Worm (Caenorhabditis elegans) whole organism, young adult: Measurements from ENCODE around the gene T10D4.11.

Experiments used
- C06A6.2 ChIP-seq: fragments of 200-800 bp; sonication (Bioruptor generic); conservative IDR thresholded peaks from 2 replicates; pipeline ENCODE4 v1.3.6; 2022; ENCODE audit warnings: missing genetic modification characterization, missing compliant biosample characterization
- F37B4.10 ChIP-seq: fragments of 200-800 bp; sonication (Bioruptor generic); IDR thresholded peaks from 2 replicates; pipeline ENCODE4 v1.3.6; 2022; ENCODE audit warnings: missing genetic modification characterization, missing compliant biosample characterization
- F39B2.1 ChIP-seq: fragments of 200-800 bp; sonication (Bioruptor generic); IDR thresholded peaks from 2 replicates; pipeline ENCODE4 v1.3.6; 2022; ENCODE audit warnings: missing genetic modification reagents, missing genetic modification characterization, missing compliant biosample characterization
- F52B5.7 ChIP-seq: sonication (generic microtip); optimal IDR thresholded peaks from 2 replicates; lab custom pipeline; 2016; ENCODE audit warnings: mild to moderate bottlenecking, missing genetic modification characterization, missing compliant biosample characterization
- F55B11.4 ChIP-seq: sonication (generic microtip); optimal IDR thresholded peaks from 2 replicates; lab custom pipeline; 2016; ENCODE audit warnings: missing compliant biosample characterization, missing genetic modification characterization, borderline replicate concordance; ENCODE audit not compliant: insufficient read depth
- K12H6.12 ChIP-seq: fragments of 200-800 bp; sonication (Bioruptor generic); optimal IDR thresholded peaks from 2 replicates; lab custom pipeline; 2018; ENCODE audit warnings: mild to moderate bottlenecking, missing genetic modification characterization, missing compliant biosample characterization
- T26A5.8 ChIP-seq: sonication (generic microtip); optimal IDR thresholded peaks from 2 replicates; lab custom pipeline; 2016; ENCODE audit warnings: missing genetic modification characterization, missing compliant biosample characterization
- Y53G8AR.9 ChIP-seq: fragments of 200-800 bp; sonication (Bioruptor generic); conservative IDR thresholded peaks from 2 replicates; pipeline ENCODE4 v1.3.6; 2022; ENCODE audit warnings: missing genetic modification reagents, missing genetic modification characterization, missing compliant biosample characterization
- Y95B8A.8 ChIP-seq: fragments of 200-800 bp; sonication (Bioruptor generic); IDR thresholded peaks from 2 replicates; pipeline ENCODE4 v1.3.6; 2022; ENCODE audit warnings: missing genetic modification reagents, missing genetic modification characterization, missing compliant biosample characterization
- akir-1 ChIP-seq: fragments of 200-800 bp; sonication (Bioruptor generic); optimal IDR thresholded peaks from 2 replicates; lab custom pipeline; 2018; ENCODE audit warnings: mild to moderate bottlenecking, missing genetic modification characterization, moderate library complexity, missing compliant biosample characterization
- aptf-2 ChIP-seq: fragments of 200-800 bp; sonication (Bioruptor generic); conservative IDR thresholded peaks from 2 replicates; pipeline ENCODE4 v1.3.6; 2022; ENCODE audit warnings: missing genetic modification reagents, missing genetic modification characterization, missing compliant biosample characterization
- aptf-3 ChIP-seq: fragments of 200-800 bp; sonication (Bioruptor generic); IDR thresholded peaks from 2 replicates; pipeline ENCODE4 v1.3.6; 2022; ENCODE audit warnings: missing genetic modification characterization, missing compliant biosample characterization
- athp-1 ChIP-seq: sonication (generic microtip); optimal IDR thresholded peaks from 2 replicates; lab custom pipeline; 2017; ENCODE audit warnings: mild to moderate bottlenecking, missing genetic modification characterization, missing compliant biosample characterization
- attf-5 ChIP-seq: fragments of 200-800 bp; sonication (Bioruptor generic); optimal IDR thresholded peaks from 2 replicates; lab custom pipeline; 2018; ENCODE audit warnings: mild to moderate bottlenecking, missing genetic modification characterization, missing compliant biosample characterization
- cebp-1 ChIP-seq, 2 experiments: fragments of 200-800 bp in 1 of 2; sonication (Bioruptor generic) in 1 of 2; sonication (generic microtip) in 1 of 2; IDR thresholded peaks in 1 of 2; optimal IDR thresholded peaks in 1 of 2; 2 replicates each; pipeline versions ENCODE4 v1.3.6 to Lab custom; 2017 to 2022; ENCODE audit warnings: missing compliant biosample characterization in 2 of 2, missing genetic modification characterization in 2 of 2, mild to moderate bottlenecking in 1 of 2, missing genetic modification reagents in 1 of 2, moderate library complexity in 1 of 2
- ceh-40 ChIP-seq: fragments of 200-800 bp; sonication (Bioruptor generic); IDR thresholded peaks from 2 replicates; pipeline ENCODE4 v1.3.6; 2022; ENCODE audit warnings: missing genetic modification characterization, missing compliant biosample characterization
- ceh-58 ChIP-seq: fragments of 200-800 bp; sonication (Bioruptor generic); IDR thresholded peaks from 2 replicates; pipeline ENCODE4 v1.3.6; 2022; ENCODE audit warnings: missing genetic modification characterization, missing compliant biosample characterization
- ceh-91 ChIP-seq: fragments of 200-800 bp; sonication (Bioruptor generic); IDR thresholded peaks from 2 replicates; pipeline ENCODE4 v1.3.6; 2022; ENCODE audit warnings: missing genetic modification reagents, missing genetic modification characterization, missing compliant biosample characterization
- efl-1 ChIP-seq: fragments of 150-350 bp; optimal IDR thresholded peaks from 2 replicates; lab custom pipeline; 2014; ENCODE audit warnings: missing biosample characterization, missing genetic modification reagents, missing genetic modification characterization
- egrh-3 ChIP-seq: fragments of 200-800 bp; sonication (Bioruptor generic); IDR thresholded peaks from 2 replicates; pipeline ENCODE4 v1.3.6; 2022; ENCODE audit warnings: missing genetic modification reagents, missing genetic modification characterization, missing compliant biosample characterization
- hmg-1.2 ChIP-seq: fragments of 200-800 bp; sonication (Bioruptor generic); IDR thresholded peaks from 2 replicates; pipeline ENCODE4 v1.3.6; 2022; ENCODE audit warnings: missing genetic modification reagents, missing genetic modification characterization, missing compliant biosample characterization
- hrde-1 ChIP-seq: sonication (generic microtip); optimal IDR thresholded peaks from 2 replicates; lab custom pipeline; 2016; ENCODE audit warnings: missing genetic modification characterization, mild to moderate bottlenecking, missing compliant biosample characterization, moderate library complexity, missing genotype, missing genetic modification reagents, borderline replicate concordance
- hsf-1 ChIP-seq: fragments of 200-800 bp; sonication (Bioruptor generic); IDR thresholded peaks from 2 replicates; pipeline ENCODE4 v1.3.6; 2022; ENCODE audit warnings: missing genetic modification reagents, missing genetic modification characterization, missing compliant biosample characterization
- let-526 ChIP-seq: fragments of 200-800 bp; sonication (Bioruptor generic); IDR thresholded peaks from 2 replicates; pipeline ENCODE4 v1.3.6; 2022; ENCODE audit warnings: missing genetic modification reagents, missing genetic modification characterization, missing compliant biosample characterization
- lir-1 ChIP-seq: fragments of 200-800 bp; sonication (Bioruptor generic); conservative IDR thresholded peaks from 2 replicates; pipeline ENCODE4 v1.3.6; 2022; ENCODE audit warnings: missing genetic modification reagents, missing genetic modification characterization, missing compliant biosample characterization
- lsl-1 ChIP-seq: fragments of 200-800 bp; sonication (Bioruptor generic); optimal IDR thresholded peaks from 2 replicates; lab custom pipeline; 2018; ENCODE audit warnings: mild to moderate bottlenecking, missing genetic modification characterization, moderate library complexity, missing compliant biosample characterization
- madf-3 ChIP-seq: fragments of 200-800 bp; sonication (Bioruptor generic); IDR thresholded peaks from 2 replicates; pipeline ENCODE4 v1.3.6; 2022; ENCODE audit warnings: missing genetic modification reagents, missing genetic modification characterization, missing compliant biosample characterization
- nfya-2 ChIP-seq: fragments of 200-800 bp; sonication (Bioruptor generic); IDR thresholded peaks from 2 replicates; pipeline ENCODE4 v1.3.6; 2022; ENCODE audit warnings: missing genetic modification reagents, missing genetic modification characterization, missing compliant biosample characterization
- nfyb-1 ChIP-seq: fragments of 200-800 bp; sonication (Bioruptor generic); IDR thresholded peaks from 2 replicates; pipeline ENCODE4 v1.3.6; 2022; ENCODE audit warnings: missing genetic modification reagents, missing genetic modification characterization, missing compliant biosample characterization
- nhr-80 ChIP-seq: sonication (generic microtip); optimal IDR thresholded peaks from 2 replicates; lab custom pipeline; 2016; ENCODE audit warnings: missing genetic modification characterization, missing compliant biosample characterization
- pha-4 ChIP-seq: fragments of 150-350 bp; sonication (generic microtip); optimal IDR thresholded peaks from 2 replicates; lab custom pipeline; 2014; ENCODE audit warnings: missing biosample characterization, missing genetic modification reagents, missing genetic modification characterization
- sdz-38 ChIP-seq: sonication (generic microtip); optimal IDR thresholded peaks from 2 replicates; lab custom pipeline; 2016; ENCODE audit warnings: missing genotype, missing genetic modification characterization, missing compliant biosample characterization
- snpc-3.4 ChIP-seq: sonication (generic microtip); optimal IDR thresholded peaks from 2 replicates; lab custom pipeline; 2017; ENCODE audit warnings: missing genetic modification characterization, mild to moderate bottlenecking, missing compliant biosample characterization, antibody characterized with exemption, moderate library complexity, missing genotype, missing genetic modification reagents
- somi-1 ChIP-seq: fragments of 200-800 bp; sonication (Bioruptor generic); optimal IDR thresholded peaks from 2 replicates; lab custom pipeline; 2018; ENCODE audit warnings: mild to moderate bottlenecking, missing genetic modification characterization, missing compliant biosample characterization
- tlf-1 ChIP-seq: fragments of 200-800 bp; sonication (Bioruptor generic); optimal IDR thresholded peaks from 2 replicates; lab custom pipeline; 2018; ENCODE audit warnings: mild to moderate bottlenecking, missing genetic modification characterization, missing compliant biosample characterization
- unc-130 ChIP-seq: sonication (generic microtip); optimal IDR thresholded peaks from 2 replicates; lab custom pipeline; 2016; ENCODE audit warnings: missing genetic modification reagents, missing genetic modification characterization, missing compliant biosample characterization
- zfh-2 ChIP-seq: fragments of 200-800 bp; sonication (Bioruptor generic); conservative IDR thresholded peaks from 2 replicates; pipeline ENCODE4 v1.3.6; 2022; ENCODE audit warnings: missing genetic modification reagents, missing genetic modification characterization, missing compliant biosample characterization
- zim-3 ChIP-seq: sonication (generic microtip); optimal IDR thresholded peaks from 2 replicates; lab custom pipeline; 2017; ENCODE audit warnings: mild to moderate bottlenecking, missing genetic modification characterization, moderate library complexity, missing compliant biosample characterization
- ztf-18 ChIP-seq: sonication (generic microtip); optimal IDR thresholded peaks from 2 replicates; lab custom pipeline; 2016; ENCODE audit warnings: missing genotype, mild to moderate bottlenecking, missing genetic modification characterization, missing compliant biosample characterization
- ztf-22 ChIP-seq: fragments of 200-800 bp; sonication (Bioruptor generic); optimal IDR thresholded peaks from 2 replicates; lab custom pipeline; 2018; ENCODE audit warnings: mild to moderate bottlenecking, missing genetic modification characterization, moderate library complexity, missing compliant biosample characterization
- ztf-6 ChIP-seq: fragments of 200-800 bp; sonication (Bioruptor generic); IDR thresholded peaks from 2 replicates; pipeline ENCODE4 v1.3.6; 2022; ENCODE audit warnings: missing genetic modification reagents, missing genetic modification characterization, missing compliant biosample characterization

The T10D4.11 gene

DNA sequence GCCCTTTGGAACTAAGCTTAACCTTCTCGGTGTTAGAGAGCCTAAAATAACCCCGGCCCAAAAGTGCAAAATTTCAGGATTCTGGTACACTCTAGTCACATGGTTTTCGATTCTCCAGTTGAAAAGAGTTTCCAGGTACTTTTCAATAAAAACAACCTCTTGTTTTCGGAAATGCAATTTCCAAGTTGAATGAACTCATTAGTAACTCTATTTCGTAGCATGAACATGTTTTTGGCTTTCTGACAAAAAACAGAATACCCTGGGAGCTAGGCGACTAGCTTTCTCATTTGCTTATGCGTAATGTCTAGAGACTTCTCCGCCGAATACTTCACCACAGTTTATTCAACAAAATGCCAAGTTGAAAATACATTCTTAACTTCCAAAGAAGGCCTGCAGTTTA lies 26.2 kb downstream of the T10D4.11 start, which contains the start of gene srh-71:
Gene srh-71, plus strand, starts transcription at position 301 of the 400 bp plus-strand sequence.
- TF ChIP-seq lsl-1 (GFP tag; lab: Kevin White, UChicago) (no peak), madf-3 (GFP tag; lab: Robert Waterston, UW) (no peak), Y95B8A.8 (GFP tag; lab: Robert Waterston, UW) (no peak)

DNA sequence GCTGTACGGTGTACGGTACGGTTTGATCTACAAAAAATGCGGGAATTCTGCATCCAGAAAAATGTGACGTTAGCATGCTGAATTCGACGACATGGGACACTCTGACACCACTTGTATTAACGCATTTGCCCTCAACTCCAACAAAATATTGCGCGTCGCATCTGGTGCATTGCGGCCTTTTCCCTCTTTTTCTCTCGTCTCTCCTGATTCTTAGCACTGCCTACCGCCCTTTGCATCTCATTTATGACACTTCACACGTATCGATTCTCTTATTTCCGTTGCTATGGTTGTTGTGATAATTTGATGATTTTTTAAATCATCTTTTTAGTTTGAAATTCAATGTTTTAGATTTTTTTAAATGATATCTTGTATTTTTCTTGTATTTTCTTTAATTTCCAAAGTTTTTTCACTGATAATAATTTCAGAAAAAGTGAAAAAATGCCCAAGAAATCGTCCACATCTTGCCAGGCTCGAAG lies 30.5 kb downstream of the T10D4.11 start, which contains the start of gene T10D4.6:
Gene T10D4.6, plus strand, starts transcription at position 426 of the 476 bp plus-strand sequence.
- no peak for TF ChIP-seq ztf-18
- no peak for TF ChIP-seq Y53G8AR.9 (GFP tag; lab: Robert Waterston, UW)
- TF ChIP-seq hmg-1.2 (GFP tag; lab: Robert Waterston, UW): peak; percentile 84; the same call in 1 of the 2 replicates
- TF ChIP-seq somi-1 (GFP tag; lab: Kevin White, UChicago): no peak
- no peak for TF ChIP-seq ceh-91 (GFP tag; lab: Robert Waterston, UW)
- no peak for TF ChIP-seq aptf-2
- TF ChIP-seq lir-1 (GFP tag; lab: Robert Waterston, UW): no peak
- TF ChIP-seq cebp-1 (GFP tag; IDR thresholded peaks at IDR 0.05; lab: Robert Waterston, UW): no peak
- no peak for TF ChIP-seq cebp-1 (tag; optimal IDR thresholded peaks at IDR 0.05; lab: Kevin White, UChicago)
- no peak for TF ChIP-seq ztf-6
- TF ChIP-seq attf-5 (GFP tag; lab: Kevin White, UChicago): peak; percentile 83
- TF ChIP-seq, all 124 proteins: peak for 2

DNA sequence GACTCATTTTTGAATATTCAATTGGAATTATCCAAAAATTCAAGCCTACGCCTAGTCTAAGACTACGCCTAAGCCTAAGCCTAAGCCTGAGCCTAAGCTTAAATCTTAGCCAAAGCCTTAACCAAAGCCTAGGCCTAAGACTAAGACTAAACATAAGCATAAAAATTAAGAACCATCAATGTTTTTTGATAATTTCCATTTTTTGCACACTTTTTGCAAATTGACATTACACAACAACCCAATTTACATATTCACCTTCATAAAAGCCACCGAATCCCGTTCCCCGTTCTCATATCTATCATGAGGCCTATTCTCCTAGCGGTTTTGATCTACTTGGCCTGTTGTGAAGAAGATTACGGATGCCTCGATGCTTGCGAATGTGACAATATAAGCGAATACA lies 31.9 kb downstream of the T10D4.11 start, which contains the start of gene T10D4.7:
Gene T10D4.7, plus strand, starts transcription at position 301 of the 400 bp plus-strand sequence.
- no peak for TF ChIP-seq nhr-80 (tag; lab: Kevin White, UChicago)
- TF ChIP-seq, all 124 proteins: peak for 0

DNA sequence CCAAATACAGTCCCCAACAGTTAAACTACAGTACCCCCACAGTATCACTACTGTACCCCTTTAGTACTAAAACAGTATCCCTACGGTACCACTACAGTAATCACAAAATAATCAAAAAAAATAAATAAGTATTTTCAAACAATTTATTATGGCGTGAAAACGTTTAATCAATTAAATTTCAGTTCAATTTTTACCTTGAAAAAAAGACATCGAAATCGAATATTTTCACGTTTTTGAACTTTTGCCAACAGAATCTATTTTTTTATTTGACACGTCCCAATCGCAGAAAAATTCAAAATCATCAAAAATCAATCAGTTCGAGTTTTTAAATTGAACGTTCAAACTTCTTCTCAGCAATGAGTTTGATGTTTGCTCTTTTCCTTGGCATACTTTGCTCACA lies 35.5 kb downstream of the T10D4.11 start, which contains the start of gene clec-123:
Gene clec-123, plus strand, starts transcription at position 301 of the 400 bp plus-strand sequence.
- TF ChIP-seq K12H6.12 (no peak), lsl-1 (GFP tag; lab: Kevin White, UChicago) (no peak), sdz-38 (tag; lab: Kevin White, UChicago) (no peak), F37B4.10 (GFP tag; lab: Robert Waterston, UW) (no peak), athp-1 (tag; lab: Kevin White, UChicago) (no peak), nfyb-1 (no peak), T26A5.8 (tag; lab: Kevin White, UChicago) (no peak), zim-3 (no peak), aptf-3 (GFP tag; lab: Robert Waterston, UW) (no peak), ztf-22 (no peak), let-526 (GFP tag; lab: Robert Waterston, UW) (no peak)

DNA sequence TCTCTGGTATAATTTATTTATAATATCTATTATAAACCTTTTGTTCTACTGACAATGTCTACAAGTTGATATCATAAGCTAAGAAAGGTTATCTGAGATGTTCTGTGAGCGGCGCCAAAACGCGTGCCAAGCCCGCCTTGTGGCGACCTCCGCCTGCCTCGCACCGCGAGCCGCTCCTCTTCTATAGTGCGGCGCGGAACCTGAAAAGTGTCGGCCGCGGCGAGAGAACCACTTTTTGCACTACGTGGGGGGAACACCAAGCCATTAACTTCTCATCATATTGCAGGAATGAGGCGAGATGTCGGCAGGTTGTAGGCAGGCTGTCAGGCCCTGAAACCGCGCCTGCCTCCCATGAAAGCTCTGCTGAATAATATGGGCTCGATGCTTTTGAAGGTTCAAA lies 36.1 kb downstream of the T10D4.11 start:
- TF ChIP-seq unc-130 (GFP tag; lab: Kevin White, UChicago) (no peak), somi-1 (GFP tag; lab: Kevin White, UChicago) (no peak), akir-1 (GFP tag; lab: Kevin White, UChicago) (no peak), ztf-6 (no peak), nfya-2 (GFP tag; lab: Robert Waterston, UW) (no peak), egrh-3 (GFP tag; lab: Robert Waterston, UW) (peak; percentile 69; the same call in 1 of the 2 replicates), lir-1 (GFP tag; lab: Robert Waterston, UW) (no peak), C06A6.2 (no peak), F39B2.1 (no peak), snpc-3.4 (tag; lab: Kevin White, UChicago) (peak; percentile 32), ceh-91 (GFP tag; lab: Robert Waterston, UW) (no peak), tlf-1 (GFP tag; lab: Kevin White, UChicago) (no peak), hrde-1 (tag; lab: Kevin White, UChicago) (no peak), ceh-58 (GFP tag; lab: Robert Waterston, UW) (no peak), pha-4 (tag; lab: Kevin White, UChicago) (no peak), hsf-1 (GFP tag; lab: Robert Waterston, UW) (no peak), attf-5 (GFP tag; lab: Kevin White, UChicago) (no peak), F52B5.7 (tag; lab: Kevin White, UChicago) (no peak), F55B11.4 (tag; lab: Kevin White, UChicago) (no peak), efl-1 (GFP tag; lab: Kevin White, UChicago) (no peak), ceh-40 (GFP tag; lab: Robert Waterston, UW) (no peak), zfh-2 (GFP tag; lab: Robert Waterston, UW) (peak; percentile 91), zim-3 (no peak)
